Worm (Caenorhabditis elegans): ENCODE results near the gene C08G5.6.

Gene C08G5.6

DNA sequence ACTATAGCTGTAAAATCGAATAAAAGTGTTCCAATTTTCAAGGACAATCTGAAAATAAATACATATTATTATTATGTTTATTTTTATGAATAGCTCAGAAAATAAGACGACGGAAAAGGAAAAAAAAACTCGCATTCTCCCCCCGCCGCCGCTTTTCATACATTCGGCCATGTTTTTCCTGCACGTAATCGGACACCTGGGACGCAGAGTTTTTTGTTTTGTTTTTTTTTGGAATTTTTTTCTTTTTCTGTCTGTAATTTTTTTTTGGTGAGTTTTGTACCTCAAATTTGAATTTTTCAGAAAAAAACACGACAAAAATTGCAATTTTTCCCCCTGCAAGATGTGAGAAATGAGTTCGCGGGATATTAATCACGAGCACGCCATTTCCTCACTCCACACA lies at the start of gene C08G5.6:
Gene C08G5.6, plus strand, starts transcription at position 301 of the 400 bp plus-strand sequence.
- TF ChIP-seq M03D4.4 (tag; optimal IDR thresholded peaks at IDR 0.05) (no peak), drap-1 (GFP tag; optimal IDR thresholded peaks at IDR 0.05) (no peak), unc-120 (tag; optimal IDR thresholded peaks at IDR 0.05; ENCODE audit: poor library complexity, severe bottlenecking) (no peak), ceh-83 (GFP tag; optimal IDR thresholded peaks at IDR 0.05) (no peak), nhr-2 (tag; optimal IDR thresholded peaks at IDR 0.05) (no peak), cnd-1 (tag; optimal IDR thresholded peaks at IDR 0.05) (no peak), nhr-28 (tag; optimal IDR thresholded peaks at IDR 0.05) (no peak), ceh-39 (tag; optimal IDR thresholded peaks at IDR 0.05) (no peak), ces-1 (GFP tag; optimal IDR thresholded peaks at IDR 0.05) (no peak), mep-1 (tag; optimal IDR thresholded peaks at IDR 0.05) (no peak), nhr-237 (tag; optimal IDR thresholded peaks at IDR 0.05) (no peak), unc-62 (GFP tag; optimal IDR thresholded peaks at IDR 0.05) (no peak), lin-32 (GFP tag; optimal IDR thresholded peaks at IDR 0.05) (no peak), elt-3 (tag; optimal IDR thresholded peaks at IDR 0.05) (no peak), mab-5 (tag; optimal IDR thresholded peaks at IDR 0.05) (no peak), lin-13 (tag; optimal IDR thresholded peaks at IDR 0.05) (no peak), lsy-2 (tag; optimal IDR thresholded peaks at IDR 0.05) (no peak), mls-2 (tag; optimal IDR thresholded peaks at IDR 0.05) (no peak)

ce11 chrII:721931-722330 lies 48.4 kb upstream of the C08G5.6 start:
- TF ChIP-seq zip-8 (tag; optimal IDR thresholded peaks at IDR 0.05) (peak; percentile 68), ztf-11 (tag; optimal IDR thresholded peaks at IDR 0.05) (no peak), elt-1 (tag; optimal IDR thresholded peaks at IDR 0.05; ENCODE audit: borderline replicate concordance, insufficient read depth) (peak; percentile 80)

DNA sequence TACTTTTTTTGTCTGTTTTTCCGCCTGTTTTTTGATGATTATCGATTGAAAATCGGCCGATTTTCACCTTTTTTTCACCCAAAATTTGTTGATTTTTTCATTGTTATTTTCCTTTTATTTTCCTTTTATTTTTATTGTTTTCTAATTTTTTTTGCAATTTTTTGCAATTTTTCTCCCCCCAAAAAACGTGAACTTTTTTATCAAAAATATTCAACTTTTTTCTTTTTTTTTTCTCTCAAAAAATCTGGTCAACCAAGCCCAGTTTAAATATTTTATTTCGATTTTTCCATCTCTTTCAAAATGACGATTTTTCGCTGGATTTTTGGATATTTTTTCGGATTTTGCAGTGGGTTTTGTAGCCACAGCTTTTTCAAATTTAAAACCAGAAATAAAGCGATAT lies 46.9 kb upstream of the C08G5.6 start, which contains the start of gene rfip-2:
Gene rfip-2, plus strand, starts transcription at position 301 of the 400 bp plus-strand sequence.
- TF ChIP-seq nhr-2 (tag; optimal IDR thresholded peaks at IDR 0.05), result no peak
- TF ChIP-seq nhr-28 (tag; optimal IDR thresholded peaks at IDR 0.05), result no peak
- TF ChIP-seq mep-1 (tag; optimal IDR thresholded peaks at IDR 0.05), result no peak
- no peak for TF ChIP-seq ceh-39 (tag; optimal IDR thresholded peaks at IDR 0.05)
- no peak for TF ChIP-seq elt-1 (tag; optimal IDR thresholded peaks at IDR 0.05; ENCODE audit: borderline replicate concordance, insufficient read depth)
- TF ChIP-seq mab-5 (tag; optimal IDR thresholded peaks at IDR 0.05), result no peak
- TF ChIP-seq snpc-4 (tag; optimal IDR thresholded peaks at IDR 0.05), result no peak
- no peak for TF ChIP-seq lin-13 (tag; optimal IDR thresholded peaks at IDR 0.05)
- no peak for TF ChIP-seq unc-120 (tag; optimal IDR thresholded peaks at IDR 0.05; ENCODE audit: poor library complexity, severe bottlenecking)
- TF ChIP-seq sem-2 (GFP tag; optimal IDR thresholded peaks at IDR 0.05), result no peak
- TF ChIP-seq mls-2 (tag; optimal IDR thresholded peaks at IDR 0.05), result no peak
- no peak for TF ChIP-seq ham-2 (GFP tag; optimal IDR thresholded peaks at IDR 0.05)
- TF ChIP-seq nhr-12 (tag; optimal IDR thresholded peaks at IDR 0.05), result no peak

DNA sequence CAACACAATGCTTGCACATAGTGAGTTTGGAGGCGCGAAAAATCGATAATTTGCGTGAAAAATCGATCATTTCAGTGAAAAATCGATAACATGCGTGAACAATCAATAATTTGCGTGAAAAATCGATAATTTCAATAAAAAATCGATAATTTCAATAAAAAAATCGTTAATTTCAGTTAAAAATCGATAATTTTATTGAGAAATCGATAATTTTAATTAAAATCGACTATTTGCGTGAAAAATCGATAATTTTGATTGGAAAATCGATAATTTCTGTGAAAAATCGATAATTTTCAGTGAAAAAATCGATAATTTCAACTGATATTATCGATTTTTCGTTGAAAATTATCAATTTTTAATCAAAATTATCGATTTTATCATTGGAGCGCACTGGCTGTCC lies 46.3 kb upstream of the C08G5.6 start:
- TF ChIP-seq lin-13 (tag; optimal IDR thresholded peaks at IDR 0.05), result no peak
- TF ChIP-seq ztf-11 (tag; optimal IDR thresholded peaks at IDR 0.05), result no peak
- no peak for TF ChIP-seq ceh-39 (tag; optimal IDR thresholded peaks at IDR 0.05)
- TF ChIP-seq ces-1 (GFP tag; optimal IDR thresholded peaks at IDR 0.05), result no peak
- no peak for TF ChIP-seq mab-5 (tag; optimal IDR thresholded peaks at IDR 0.05)
- no peak for TF ChIP-seq lsy-2 (tag; optimal IDR thresholded peaks at IDR 0.05)
- TF ChIP-seq flh-1 (GFP tag; optimal IDR thresholded peaks at IDR 0.05), result no peak
- no peak for TF ChIP-seq sptf-1 (tag; optimal IDR thresholded peaks at IDR 0.05)
- no peak for TF ChIP-seq elt-1 (tag; optimal IDR thresholded peaks at IDR 0.05; ENCODE audit: borderline replicate concordance, insufficient read depth)
- no peak for TF ChIP-seq tbx-8 (GFP tag; optimal IDR thresholded peaks at IDR 0.05)
- TF ChIP-seq unc-39 (tag; optimal IDR thresholded peaks at IDR 0.05), result no peak
- TF ChIP-seq mep-1 (tag; optimal IDR thresholded peaks at IDR 0.05), result no peak
- TF ChIP-seq M03D4.4 (tag; optimal IDR thresholded peaks at IDR 0.05), result no peak

ce11 chrII:729931-730330 lies 40.4 kb upstream of the C08G5.6 start:
- TF ChIP-seq lin-13 (tag; optimal IDR thresholded peaks at IDR 0.05) (no peak), sem-2 (GFP tag; optimal IDR thresholded peaks at IDR 0.05) (no peak), nhr-12 (tag; optimal IDR thresholded peaks at IDR 0.05) (no peak), M03D4.4 (tag; optimal IDR thresholded peaks at IDR 0.05) (no peak), sptf-1 (tag; optimal IDR thresholded peaks at IDR 0.05) (peak; percentile 11), flh-1 (GFP tag; optimal IDR thresholded peaks at IDR 0.05) (no peak), hlh-1 (tag; optimal IDR thresholded peaks at IDR 0.05) (no peak), elt-3 (tag; optimal IDR thresholded peaks at IDR 0.05) (no peak), pha-4 (tag; optimal IDR thresholded peaks at IDR 0.05) (no peak), lin-32 (GFP tag; optimal IDR thresholded peaks at IDR 0.05) (no peak), mep-1 (tag; optimal IDR thresholded peaks at IDR 0.05) (no peak), lsy-2 (tag; optimal IDR thresholded peaks at IDR 0.05) (peak; percentile 23), mab-5 (tag; optimal IDR thresholded peaks at IDR 0.05) (no peak)

All from whole organism, mixed stage, embryonic.